Worm (Caenorhabditis elegans) whole organism, late embryonic: ENCODE data around the gene Y43C5A.3.

Experiments
- C38D4.7 ChIP-seq: fragments of 200-800 bp; sonication (Bioruptor generic); optimal IDR thresholded peaks from 2 replicates; lab custom pipeline; 2018; ENCODE audit warnings: mild to moderate bottlenecking, missing genetic modification characterization, moderate library complexity, missing compliant biosample characterization
- K02D7.2 ChIP-seq: sonication (generic microtip); optimal IDR thresholded peaks from 2 replicates; lab custom pipeline; 2017; ENCODE audit warnings: mild to moderate bottlenecking, missing genetic modification characterization, missing compliant biosample characterization
- ceh-24 ChIP-seq: sonication (generic microtip); optimal IDR thresholded peaks from 2 replicates; lab custom pipeline; 2016; ENCODE audit warnings: mild to moderate bottlenecking, missing genetic modification characterization, missing compliant biosample characterization
- ceh-31 ChIP-seq: sonication (generic microtip); optimal IDR thresholded peaks from 2 replicates; lab custom pipeline; 2016; ENCODE audit warnings: missing genetic modification characterization, missing compliant biosample characterization
- ceh-45 ChIP-seq: fragments of 200-800 bp; sonication (Bioruptor generic); IDR thresholded peaks from 2 replicates; pipeline ENCODE4 v1.3.6; 2022; ENCODE audit warnings: missing genetic modification reagents, missing genetic modification characterization, missing compliant biosample characterization
- dve-1 ChIP-seq: sonication (generic microtip); optimal IDR thresholded peaks from 2 replicates; lab custom pipeline; 2017; ENCODE audit warnings: antibody characterized with exemption, mild to moderate bottlenecking, missing genetic modification characterization, missing compliant biosample characterization
- fkh-10 ChIP-seq: fragments of 150-350 bp; optimal IDR thresholded peaks from 2 replicates; lab custom pipeline; 2014; ENCODE audit warnings: missing biosample characterization, missing genetic modification reagents, missing genetic modification characterization
- nhr-11 ChIP-seq: fragments of 150-350 bp; optimal IDR thresholded peaks from 2 replicates; lab custom pipeline; 2014; ENCODE audit warnings: missing biosample characterization, missing genetic modification characterization
- nhr-232 ChIP-seq: sonication (generic microtip); optimal IDR thresholded peaks from 2 replicates; lab custom pipeline; 2016; ENCODE audit warnings: missing genetic modification characterization, missing compliant biosample characterization
- rnt-1 ChIP-seq: sonication (generic microtip); optimal IDR thresholded peaks from 2 replicates; lab custom pipeline; 2016; ENCODE audit warnings: missing genetic modification characterization, missing compliant biosample characterization
- sox-2 ChIP-seq: fragments of 200-800 bp; sonication (Bioruptor generic); IDR thresholded peaks from 2 replicates; pipeline ENCODE4 v1.3.6; 2022; ENCODE audit warnings: missing genetic modification reagents, missing genetic modification characterization, missing compliant biosample characterization
- tbx-2 ChIP-seq: sonication (generic microtip); optimal IDR thresholded peaks from 2 replicates; lab custom pipeline; 2016; ENCODE audit warnings: missing genetic modification characterization, missing compliant biosample characterization
- unc-55 ChIP-seq: sonication (generic microtip); optimal IDR thresholded peaks from 2 replicates; lab custom pipeline; 2017; ENCODE audit warnings: missing biosample characterization, missing genetic modification reagents, missing genetic modification characterization

DNA sequence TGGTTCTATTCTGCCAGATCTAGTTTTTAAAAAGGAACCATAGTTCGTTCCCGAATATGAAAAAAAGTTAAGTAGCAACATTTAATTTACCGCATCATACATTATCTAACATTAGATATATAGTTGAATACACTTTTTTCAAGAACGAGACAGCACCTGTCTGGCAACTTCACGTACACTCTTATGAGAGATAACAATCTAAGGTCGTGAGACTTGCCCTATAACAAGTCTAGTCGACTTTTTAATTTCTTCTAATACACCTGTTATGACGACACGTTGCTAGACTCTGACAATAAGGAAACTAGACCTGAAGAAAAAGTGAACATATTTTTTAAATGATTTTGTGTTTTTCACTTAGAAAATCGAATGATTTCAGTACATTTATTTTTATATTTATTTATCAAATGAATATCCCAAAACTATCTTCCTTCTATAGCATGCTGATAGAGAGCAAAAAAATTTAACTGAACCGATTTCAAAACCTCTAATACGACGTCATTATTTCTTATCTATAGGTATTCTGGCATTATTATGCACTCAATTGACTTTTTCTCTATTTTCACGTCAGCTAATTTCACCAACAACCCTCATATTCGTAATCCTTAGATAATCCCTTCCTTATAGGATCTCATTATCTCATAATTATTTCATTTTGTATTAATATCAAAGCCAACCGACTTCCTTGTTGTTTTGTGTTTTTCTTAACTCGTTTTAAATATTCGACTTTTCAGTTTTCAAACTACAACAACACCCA, 20.8 kb upstream of the Y43C5A.3 start:
- TF ChIP-seq nhr-11 (tag; lab: Kevin White, UChicago), result no peak
- no peak for TF ChIP-seq C38D4.7 (GFP tag; lab: Kevin White, UChicago)
- no peak for TF ChIP-seq dve-1 (tag; lab: Kevin White, UChicago)
- TF ChIP-seq tbx-2 (tag; lab: Kevin White, UChicago), result no peak
- no peak for TF ChIP-seq K02D7.2
- no peak for TF ChIP-seq ceh-31 (tag; lab: Kevin White, UChicago)
- no peak for TF ChIP-seq nhr-232 (tag; lab: Kevin White, UChicago)
- TF ChIP-seq ceh-45, result no peak
- no peak for TF ChIP-seq ceh-24 (tag; lab: Kevin White, UChicago)
- TF ChIP-seq sox-2 (GFP tag; lab: Robert Waterston, UW), result no peak
- no peak for TF ChIP-seq fkh-10
- no peak for TF ChIP-seq rnt-1
- no peak for TF ChIP-seq unc-55 (GFP tag; lab: Kevin White, UChicago)
